Worm (Caenorhabditis elegans) whole organism, late embryonic: Measurements from ENCODE around the gene acl-8.

ENCODE experiments used
- K09A11.1 ChIP-seq: sonication (generic microtip); optimal IDR thresholded peaks from 2 replicates; lab custom pipeline; 2017; ENCODE audit warnings: antibody characterized with exemption, mild to moderate bottlenecking, missing genetic modification characterization, missing compliant biosample characterization; ENCODE audit not compliant: insufficient read depth
- Y22D7AL.16 ChIP-seq: sonication (generic microtip); optimal IDR thresholded peaks from 2 replicates; lab custom pipeline; 2016; ENCODE audit warnings: missing genetic modification characterization, missing compliant biosample characterization
- fkh-10 ChIP-seq: fragments of 150-350 bp; optimal IDR thresholded peaks from 2 replicates; lab custom pipeline; 2014; ENCODE audit warnings: missing biosample characterization, missing genetic modification reagents, missing genetic modification characterization
- hlh-15 ChIP-seq: sonication (generic microtip); optimal IDR thresholded peaks from 2 replicates; lab custom pipeline; 2016; ENCODE audit warnings: missing genetic modification characterization, missing compliant biosample characterization
- hlh-30 ChIP-seq: sonication (generic microtip); optimal IDR thresholded peaks from 2 replicates; lab custom pipeline; 2017; ENCODE audit warnings: antibody characterized with exemption, missing genetic modification characterization, missing compliant biosample characterization; ENCODE audit not compliant: insufficient read depth
- pros-1 ChIP-seq: fragments of 150-350 bp; optimal IDR thresholded peaks from 2 replicates; lab custom pipeline; 2014; ENCODE audit warnings: missing biosample characterization, missing genetic modification reagents, missing genetic modification characterization
- rnt-1 ChIP-seq: sonication (generic microtip); optimal IDR thresholded peaks from 2 replicates; lab custom pipeline; 2016; ENCODE audit warnings: missing genetic modification characterization, missing compliant biosample characterization
- unc-86 ChIP-seq: sonication (generic microtip); optimal IDR thresholded peaks from 2 replicates; lab custom pipeline; 2016; ENCODE audit warnings: missing genetic modification characterization, missing compliant biosample characterization

DNA sequence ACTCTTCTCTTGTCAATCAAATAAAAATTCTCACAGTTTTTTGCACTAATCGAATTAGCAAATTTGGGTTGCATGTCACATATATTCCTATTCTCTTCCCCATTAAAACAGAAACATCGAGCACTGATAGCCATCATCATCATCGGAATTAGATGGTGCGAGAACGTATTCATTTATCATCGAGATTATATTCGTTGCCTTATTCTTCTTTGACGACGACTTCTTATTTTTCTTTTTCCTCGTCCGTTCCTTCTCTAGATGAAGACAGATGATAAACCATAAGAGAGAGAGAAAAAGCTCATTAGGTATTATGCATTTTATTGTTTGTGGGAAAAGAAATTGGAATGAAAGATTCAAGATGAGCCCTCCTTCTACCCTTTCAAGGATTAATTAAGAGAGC lies 20.5 kb downstream of the acl-8 start:
- no peak for TF ChIP-seq rnt-1
- TF ChIP-seq K09A11.1 (tag; lab: Kevin White, UChicago), result no peak
- no peak for TF ChIP-seq pros-1 (tag; lab: Kevin White, UChicago)
- TF ChIP-seq fkh-10 (GFP tag; lab: Kevin White, UChicago), result no peak
- TF ChIP-seq hlh-15 (tag; lab: Kevin White, UChicago), result no peak
- TF ChIP-seq hlh-30 (tag; lab: Kevin White, UChicago), result no peak
- no peak for TF ChIP-seq unc-86
- no peak for TF ChIP-seq Y22D7AL.16 (tag; lab: Kevin White, UChicago)
